Fruit fly (Drosophila melanogaster) whole organism, wandering third instar larva: ENCODE measurements around the gene CG43185.

Experiments
- Abd-B ChIP-seq: fragments of >200 bp; optimal IDR thresholded peaks from 2 replicates; lab custom pipeline; 2017; ENCODE audit warnings: missing biosample characterization, missing genetic modification characterization
- CG32264 ChIP-seq: fragments of 200-800 bp; sonication (Bioruptor generic); optimal IDR thresholded peaks from 2 replicates; lab custom pipeline; 2016; ENCODE audit warnings: missing biosample characterization, missing genetic modification characterization
- CG9705 ChIP-seq: fragments of 200-800 bp; sonication (Bioruptor generic); optimal IDR thresholded peaks from 2 replicates; lab custom pipeline; 2018; ENCODE audit warnings: missing biosample characterization, mild to moderate bottlenecking, missing genetic modification characterization
- Dfd ChIP-seq: fragments of >200 bp; optimal IDR thresholded peaks from 2 replicates; lab custom pipeline; 2017; ENCODE audit warnings: missing biosample characterization, missing genetic modification characterization
- Dif ChIP-seq: fragments of 200-275, 200-300 bp; sonication (Bioruptor generic); optimal IDR thresholded peaks from 2 replicates; lab custom pipeline; 2018; ENCODE audit warnings: missing biosample characterization, missing genetic modification characterization; ENCODE audit not compliant: partially characterized antibody
- GATAd ChIP-seq: sonication (Bioruptor generic); optimal IDR thresholded peaks from 2 replicates; lab custom pipeline; 2016; ENCODE audit warnings: missing biosample characterization, missing genetic modification characterization
- HLH106 ChIP-seq: fragments of 200-800 bp; optimal IDR thresholded peaks from 3 replicates; lab custom pipeline; 2019; ENCODE audit warnings: missing biosample characterization, mild to moderate bottlenecking, missing genetic modification characterization, moderate library complexity
- Hr78 ChIP-seq: fragments of >200 bp; optimal IDR thresholded peaks from 2 replicates; lab custom pipeline; 2017; ENCODE audit warnings: missing biosample characterization, missing genetic modification characterization
- Hr83 ChIP-seq: fragments of 200-300 bp; sonication (Bioruptor generic); optimal IDR thresholded peaks from 2 replicates; lab custom pipeline; 2016; ENCODE audit warnings: missing biosample characterization, mild to moderate bottlenecking, missing genetic modification characterization, moderate library complexity; ENCODE audit not compliant: poor library complexity, severe bottlenecking
- Jra ChIP-seq: sonication (Bioruptor generic); optimal IDR thresholded peaks from 2 replicates; lab custom pipeline; 2016; ENCODE audit warnings: missing biosample characterization, missing genetic modification characterization
- Mio ChIP-seq: sonication (Bioruptor generic); optimal IDR thresholded peaks from 2 replicates; lab custom pipeline; 2016; ENCODE audit warnings: missing biosample characterization, missing genetic modification characterization
- N ChIP-seq: fragments of >200 bp; optimal IDR thresholded peaks from 2 replicates; lab custom pipeline; 2018; ENCODE audit warnings: missing biosample characterization, missing external identifiers, missing genetic modification characterization
- Sp1 ChIP-seq: fragments of 200-800 bp; sonication (Bioruptor generic); optimal IDR thresholded peaks from 3 replicates; lab custom pipeline; 2019; ENCODE audit warnings: missing biosample characterization, mild to moderate bottlenecking, missing genetic modification characterization, moderate library complexity
- Vsx2 ChIP-seq: fragments of 200-300, 225-300 bp; sonication (Bioruptor generic); optimal IDR thresholded peaks from 2 replicates; lab custom pipeline; 2018; ENCODE audit warnings: missing biosample characterization, missing genetic modification characterization; ENCODE audit not compliant: partially characterized antibody
- br ChIP-seq: fragments of 200-800 bp; sonication (Bioruptor generic); optimal IDR thresholded peaks from 2 replicates; lab custom pipeline; 2016; ENCODE audit warnings: missing biosample characterization, missing genetic modification characterization
- brk ChIP-seq: fragments of 200-800 bp; sonication (Bioruptor generic); optimal IDR thresholded peaks from 2 replicates; lab custom pipeline; 2016; ENCODE audit warnings: missing biosample characterization, mild to moderate bottlenecking, missing genetic modification characterization
- dl ChIP-seq, 2 experiments: fragments of 175-275, 200-275 bp in 1 of 2; fragments of 200-275 bp in 1 of 2; sonication (Bioruptor generic); optimal IDR thresholded peaks; lab custom pipeline; 2018; ENCODE audit warnings: mild to moderate bottlenecking in 2 of 2, missing biosample characterization in 2 of 2, missing genetic modification characterization in 2 of 2, moderate library complexity in 2 of 2; ENCODE audit not compliant: partially characterized antibody in 2 of 2, insufficient read depth in 1 of 2
- dmrt93B ChIP-seq: fragments of 200-800 bp; sonication (Bioruptor generic); optimal IDR thresholded peaks from 2 replicates; lab custom pipeline; 2018; ENCODE audit warnings: missing biosample characterization, mild to moderate bottlenecking, missing genetic modification characterization
- dsf ChIP-seq: sonication (Bioruptor generic); optimal IDR thresholded peaks from 2 replicates; lab custom pipeline; 2016; ENCODE audit warnings: missing biosample characterization, missing genetic modification characterization, borderline replicate concordance
- foxo ChIP-seq, 2 experiments: fragments of 200-800 bp; sonication (Bioruptor generic); optimal IDR thresholded peaks; 2 replicates in 1 of 2; 3 replicates in 1 of 2; lab custom pipeline; 2016 to 2017; ENCODE audit warnings: missing biosample characterization in 2 of 2, missing genetic modification characterization in 2 of 2
- fru ChIP-seq: fragments of 200-800 bp; sonication (Bioruptor generic); optimal IDR thresholded peaks from 3 replicates; lab custom pipeline; 2016; ENCODE audit warnings: missing biosample characterization, mild to moderate bottlenecking, missing genetic modification characterization
- jim ChIP-seq: fragments of 175-275, 200-325 bp; sonication (Bioruptor generic); optimal IDR thresholded peaks from 2 replicates; lab custom pipeline; 2016; ENCODE audit warnings: missing biosample characterization, mild to moderate bottlenecking, missing genetic modification characterization
- lola ChIP-seq: fragments of >200 bp; optimal IDR thresholded peaks from 2 replicates; lab custom pipeline; 2017; ENCODE audit warnings: missing biosample characterization, missing genetic modification characterization
- pan ChIP-seq: fragments of >200 bp; optimal IDR thresholded peaks from 2 replicates; lab custom pipeline; 2017
- psq ChIP-seq: fragments of 200-800 bp; sonication (Bioruptor generic); optimal IDR thresholded peaks from 3 replicates; lab custom pipeline; 2017; ENCODE audit warnings: missing biosample characterization, mild to moderate bottlenecking, missing genetic modification characterization, moderate library complexity
- rgr ChIP-seq: fragments of 200-800 bp; sonication (Bioruptor generic); optimal IDR thresholded peaks from 3 replicates; lab custom pipeline; 2016; ENCODE audit warnings: missing biosample characterization, mild to moderate bottlenecking, missing genetic modification characterization
- sage ChIP-seq: fragments of 200-800 bp; sonication (Bioruptor generic); optimal IDR thresholded peaks from 2 replicates; lab custom pipeline; 2016; ENCODE audit warnings: missing biosample characterization, mild to moderate bottlenecking, missing genetic modification characterization
- sv ChIP-seq: fragments of 200-800 bp; sonication (Bioruptor generic); optimal IDR thresholded peaks from 3 replicates; lab custom pipeline; 2016; ENCODE audit warnings: missing biosample characterization, missing genetic modification characterization
- tai ChIP-seq: sonication (Bioruptor generic); optimal IDR thresholded peaks from 2 replicates; lab custom pipeline; 2016; ENCODE audit warnings: missing biosample characterization, missing genetic modification characterization
- usp ChIP-seq: fragments of >200 bp; optimal IDR thresholded peaks from 2 replicates; lab custom pipeline; 2017; ENCODE audit warnings: missing biosample characterization, missing genetic modification characterization
- woc ChIP-seq: sonication (Bioruptor generic); optimal IDR thresholded peaks from 2 replicates; lab custom pipeline; 2016; ENCODE audit warnings: missing biosample characterization, mild to moderate bottlenecking, missing genetic modification characterization

CG43185 gene

DNA sequence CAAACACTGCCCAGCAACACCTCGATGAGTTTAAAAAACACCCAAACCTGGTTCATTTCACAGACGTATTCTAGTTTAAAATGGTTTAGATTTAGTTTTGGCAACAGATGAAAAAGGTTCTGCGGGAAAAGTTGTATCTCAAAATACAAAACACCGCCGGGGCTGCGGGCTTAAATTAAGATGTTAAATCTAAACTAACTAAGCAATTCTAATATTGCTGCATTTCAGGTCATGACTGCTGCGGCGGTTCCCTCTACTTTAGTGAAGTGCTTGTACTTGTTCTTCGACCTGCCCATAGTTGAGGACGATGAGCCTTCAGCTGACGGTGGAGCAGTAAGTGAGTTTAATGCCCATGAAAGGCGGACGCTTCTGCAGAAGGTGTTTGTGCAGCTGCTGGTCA, 25.5 kb downstream of the CG43185 start, which contains the start of gene CG14000:
Gene CG14000 (minus strand): TSS at position 101 of the 400 bp plus-strand sequence.
- TF ChIP-seq Hr78 (GFP tag; lab: Kevin White, UChicago) (no peak), sv (no peak), sage (GFP tag; lab: Kevin White, UChicago) (no peak), usp (GFP tag; lab: Kevin White, UChicago) (no peak), Sp1 (GFP tag; lab: Kevin White, UChicago) (no peak), CG32264 (GFP tag; lab: Kevin White, UChicago) (no peak), Dif (GFP tag; lab: Kevin White, UChicago) (no peak), dl (GFP tag; optimal IDR thresholded peaks at IDR 0.05; lab: Kevin White, UChicago; ENCODE audit: insufficient read depth in 1 of 2, partially characterized antibody in 2 of 2) (no peak), fru (GFP tag; lab: Kevin White, UChicago) (no peak), brk (no peak), Vsx2 (GFP tag; lab: Kevin White, UChicago) (no peak), lola (GFP tag; lab: Kevin White, UChicago) (no peak), jim (no peak), dsf (no peak), Jra (GFP tag; lab: Kevin White, UChicago) (no peak), foxo (GFP tag; optimal IDR thresholded peaks at IDR 0.05; lab: Kevin White, UChicago) (no peak), GATAd (GFP tag; lab: Kevin White, UChicago) (no peak), psq (GFP tag; lab: Kevin White, UChicago) (no peak), Abd-B (GFP tag; lab: Kevin White, UChicago) (no peak)

DNA sequence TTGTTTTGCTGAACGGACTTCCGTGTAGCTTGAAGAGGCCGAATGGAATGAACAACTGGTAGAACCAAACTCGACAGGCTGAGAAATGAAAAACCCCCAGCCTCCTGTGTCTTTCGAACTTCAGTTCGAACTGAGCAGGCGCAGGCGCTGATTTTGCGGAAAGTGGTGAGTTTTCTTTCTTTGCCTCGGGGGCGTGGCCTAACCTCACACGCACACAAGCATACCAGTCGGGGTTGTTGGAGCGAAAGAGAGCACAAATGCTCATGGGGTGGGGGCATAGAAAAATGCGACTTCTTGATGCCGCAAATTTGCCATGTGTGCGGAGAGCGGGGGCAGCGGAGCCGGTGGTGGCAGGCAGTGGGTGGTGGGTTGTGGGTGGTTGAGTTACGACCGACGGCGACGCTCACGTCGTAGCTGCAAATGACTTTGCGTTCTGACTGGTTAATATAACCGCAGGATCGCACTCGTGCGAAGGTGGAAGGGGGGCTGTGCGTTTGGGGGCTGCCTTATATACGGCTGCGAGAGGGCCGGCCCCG, 39.0 kb downstream of the CG43185 start, which contains the start of gene CG9016:
Gene CG9016 (minus strand): TSS at position 51 of the 536 bp plus-strand sequence.
- TF ChIP-seq rgr (GFP tag; lab: Kevin White, UChicago): no peak
- peak; percentile 21 for TF ChIP-seq Dif (GFP tag; lab: Kevin White, UChicago)
- TF ChIP-seq N (GFP tag; lab: Kevin White, UChicago): no peak

DNA sequence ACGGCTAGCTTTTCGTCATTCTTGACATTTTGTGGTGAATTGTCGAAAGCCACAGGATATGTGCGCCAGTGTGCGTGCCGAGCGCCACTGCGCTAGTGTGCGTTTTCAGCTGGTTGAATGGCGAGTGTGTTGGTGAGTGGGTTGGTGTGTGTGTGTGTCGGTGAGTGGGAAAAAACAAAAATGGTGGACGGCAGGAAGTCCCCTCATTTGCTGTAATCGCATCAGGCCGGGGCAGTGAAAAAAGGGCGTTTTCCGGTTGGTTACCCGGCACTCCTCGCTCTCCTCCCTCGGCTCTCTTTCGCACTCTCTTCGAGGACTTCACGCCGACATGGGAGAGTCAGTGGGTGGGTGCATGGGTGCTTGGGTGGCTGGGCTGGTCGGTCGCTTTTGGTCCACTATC, 40.5 kb downstream of the CG43185 start:
- no peak for TF ChIP-seq foxo (GFP tag; optimal IDR thresholded peaks at IDR 0.05; lab: Kevin White, UChicago)
- no peak for TF ChIP-seq Hr83
- TF ChIP-seq CG9705 (GFP tag; lab: Kevin White, UChicago): no peak
- TF ChIP-seq Vsx2 (GFP tag; lab: Kevin White, UChicago): no peak
- no peak for TF ChIP-seq Dfd (GFP tag; lab: Kevin White, UChicago)
- no peak for TF ChIP-seq dsf
- no peak for TF ChIP-seq tai
- no peak for TF ChIP-seq fru (GFP tag; lab: Kevin White, UChicago)
- TF ChIP-seq Hr78 (GFP tag; lab: Kevin White, UChicago): no peak
- TF ChIP-seq Jra (GFP tag; lab: Kevin White, UChicago): no peak
- no peak for TF ChIP-seq woc (GFP tag; lab: Kevin White, UChicago)
- TF ChIP-seq pan (lab: Kevin White, UChicago): no peak
- TF ChIP-seq dl (GFP tag; optimal IDR thresholded peaks at IDR 0.05; lab: Kevin White, UChicago; ENCODE audit: insufficient read depth in 1 of 2, partially characterized antibody in 2 of 2): no peak
- TF ChIP-seq Mio (GFP tag; lab: Kevin White, UChicago): no peak
- no peak for TF ChIP-seq br (GFP tag; lab: Kevin White, UChicago)

DNA sequence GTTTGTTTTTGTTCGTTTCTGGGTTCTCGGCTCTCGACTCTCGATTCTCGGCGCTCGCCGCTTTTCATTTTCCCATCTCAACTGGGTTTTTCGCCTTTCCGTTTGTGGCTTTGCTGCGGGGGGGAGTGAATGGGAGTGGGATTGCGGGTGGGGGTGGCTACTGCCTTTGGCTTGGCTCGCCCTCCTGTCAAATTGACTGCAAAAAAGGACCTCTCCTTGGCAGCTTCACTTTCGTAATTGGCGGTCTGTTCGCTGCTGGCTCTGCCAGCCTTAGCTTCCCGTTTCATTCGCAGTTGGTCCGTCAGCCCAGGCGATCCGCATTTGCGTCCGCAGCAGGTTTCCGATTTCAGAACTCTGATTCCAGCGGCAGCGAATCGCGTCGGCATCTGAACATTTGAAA, 40.9 kb downstream of the CG43185 start, which contains the start of gene dsf:
Gene dsf (plus strand): TSS at position 301 of the 400 bp plus-strand sequence.
- TF ChIP-seq br (GFP tag; lab: Kevin White, UChicago) (no peak), jim (no peak), dmrt93B (GFP tag; lab: Kevin White, UChicago) (no peak), Hr83 (no peak), CG32264 (GFP tag; lab: Kevin White, UChicago) (no peak), Dif (GFP tag; lab: Kevin White, UChicago) (no peak), dl (GFP tag; optimal IDR thresholded peaks at IDR 0.05; lab: Kevin White, UChicago; ENCODE audit: insufficient read depth in 1 of 2, partially characterized antibody in 2 of 2) (no peak), Sp1 (GFP tag; lab: Kevin White, UChicago) (no peak), Mio (GFP tag; lab: Kevin White, UChicago) (no peak), HLH106 (tag; lab: Kevin White, UChicago) (no peak), Hr78 (GFP tag; lab: Kevin White, UChicago) (no peak), Vsx2 (GFP tag; lab: Kevin White, UChicago) (no peak)
